Worm (Caenorhabditis elegans) whole organism, mixed stage, embryonic: Measurements from ENCODE around the gene ugt-16.

Experiments used
- M03D4.4 ChIP-seq: sonication (generic microtip); optimal IDR thresholded peaks from 2 replicates; lab custom pipeline; 2017; ENCODE audit warnings: mild to moderate bottlenecking, missing genetic modification characterization, missing compliant biosample characterization
- blmp-1 ChIP-seq: fragments of 150-350 bp; optimal IDR thresholded peaks from 2 replicates; lab custom pipeline; 2014; ENCODE audit warnings: missing biosample characterization, missing genetic modification characterization
- ces-1 ChIP-seq: fragments of 150-350 bp; optimal IDR thresholded peaks from 2 replicates; lab custom pipeline; 2014; ENCODE audit warnings: missing biosample characterization, missing genetic modification reagents, missing genetic modification characterization
- ham-2 ChIP-seq: fragments of 200-800 bp; sonication (Bioruptor generic); optimal IDR thresholded peaks from 2 replicates; lab custom pipeline; 2018; ENCODE audit warnings: mild to moderate bottlenecking, missing genetic modification characterization, missing compliant biosample characterization
- hlh-1 ChIP-seq: fragments of 150-350 bp; optimal IDR thresholded peaks from 2 replicates; lab custom pipeline; 2014; ENCODE audit warnings: missing biosample characterization, missing genetic modification reagents, missing genetic modification characterization
- nhr-2 ChIP-seq: fragments of 150-350 bp; optimal IDR thresholded peaks from 2 replicates; lab custom pipeline; 2014; ENCODE audit warnings: missing biosample characterization, missing genetic modification characterization
- nhr-28 ChIP-seq: fragments of 150-350 bp; optimal IDR thresholded peaks from 2 replicates; lab custom pipeline; 2014; ENCODE audit warnings: missing biosample characterization, missing genetic modification characterization
- pha-4 ChIP-seq: fragments of 150-350 bp; optimal IDR thresholded peaks from 2 replicates; lab custom pipeline; 2018; ENCODE audit warnings: missing biosample characterization, missing genetic modification reagents, missing genetic modification characterization
- sem-2 ChIP-seq: fragments of 200-800 bp; sonication (Bioruptor generic); optimal IDR thresholded peaks from 2 replicates; lab custom pipeline; 2018; ENCODE audit warnings: mild to moderate bottlenecking, missing genetic modification characterization, missing compliant biosample characterization
- snpc-4 ChIP-seq: fragments of 150-350 bp; optimal IDR thresholded peaks from 2 replicates; lab custom pipeline; 2014; ENCODE audit warnings: missing biosample characterization, missing genetic modification characterization
- unc-62 ChIP-seq: fragments of 150-350 bp; optimal IDR thresholded peaks from 2 replicates; lab custom pipeline; 2014; ENCODE audit warnings: missing biosample characterization, missing genetic modification reagents, missing genetic modification characterization

DNA sequence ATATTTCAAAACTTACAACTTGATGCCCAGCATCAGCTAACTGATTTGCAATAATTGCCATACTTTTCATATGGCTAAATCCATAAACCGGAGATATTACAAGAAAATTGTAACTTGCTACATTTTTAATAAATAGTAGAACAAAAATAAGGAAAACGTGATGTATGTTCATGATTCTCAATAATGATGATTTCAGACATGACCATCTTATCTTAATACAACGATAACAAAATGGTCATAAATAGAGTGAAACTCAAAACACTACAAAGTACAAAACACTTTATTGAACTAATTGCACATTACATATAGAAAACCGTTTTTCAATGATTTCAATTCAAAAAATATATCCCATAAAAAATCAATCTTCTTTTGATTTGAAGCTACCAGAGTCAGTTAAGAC is 32.1 kb upstream of the ugt-16 start, which contains the start of gene ugt-5:
- no peak for TF ChIP-seq unc-62 (GFP tag; lab: Kevin White, UChicago)
- no peak for TF ChIP-seq ces-1 (GFP tag; lab: Kevin White, UChicago)
- no peak for TF ChIP-seq snpc-4
- no peak for TF ChIP-seq pha-4 (tag; lab: Kevin White, UChicago)
- no peak for TF ChIP-seq nhr-28 (tag; lab: Kevin White, UChicago)
- TF ChIP-seq hlh-1 (tag; lab: Kevin White, UChicago), result no peak
- TF ChIP-seq nhr-2, result no peak
- TF ChIP-seq M03D4.4 (tag; lab: Kevin White, UChicago), result no peak
- no peak for TF ChIP-seq ham-2 (GFP tag; lab: Kevin White, UChicago)
- TF ChIP-seq blmp-1 (tag; lab: Kevin White, UChicago), result no peak
- TF ChIP-seq sem-2, result no peak
